Fruit fly (Drosophila melanogaster) S2 (cell line): ENCODE measurements around the gene CG14265.

ENCODE experiments used
- CG8478 ChIP-seq: fragments of >200 bp; optimal IDR thresholded peaks from 2 replicates; lab custom pipeline; 2018
- CTCF ChIP-seq, 2 experiments: fragments of >200 bp; optimal IDR thresholded peaks; 2 replicates each; lab custom pipeline; 2018

dm6 chrX:3236586-3236985, at the start of gene CG14265:
- no peak for TF ChIP-seq CG8478 (lab: Kevin White, UChicago)
- TF ChIP-seq CTCF (optimal IDR thresholded peaks at IDR 0.05; lab: Kevin White, UChicago), result no peak
